Worm (Caenorhabditis elegans) whole organism, early embryonic: Measurements from ENCODE around the gene aakb-1.

ENCODE experiments used
- B0310.2 ChIP-seq: sonication (generic microtip); optimal IDR thresholded peaks from 2 replicates; lab custom pipeline; 2016; ENCODE audit warnings: mild to moderate bottlenecking, missing genetic modification characterization, missing compliant biosample characterization
- F13C5.2 ChIP-seq: sonication (generic microtip); optimal IDR thresholded peaks from 2 replicates; lab custom pipeline; 2017; ENCODE audit warnings: mild to moderate bottlenecking, missing genetic modification characterization, inconsistent platforms, missing compliant biosample characterization
- aly-1 ChIP-seq: sonication (generic microtip); optimal IDR thresholded peaks from 2 replicates; lab custom pipeline; 2016; ENCODE audit warnings: missing genetic modification characterization, missing compliant biosample characterization
- ama-1 ChIP-seq: fragments of 150-350 bp; optimal IDR thresholded peaks from 2 replicates; lab custom pipeline; 2014
- ceh-13 ChIP-seq: fragments of 200-800 bp; sonication (Bioruptor generic); optimal IDR thresholded peaks from 2 replicates; lab custom pipeline; 2018; ENCODE audit warnings: mild to moderate bottlenecking, missing genetic modification characterization, missing compliant biosample characterization
- ceh-36 ChIP-seq: sonication (generic microtip); optimal IDR thresholded peaks from 2 replicates; lab custom pipeline; 2016; ENCODE audit warnings: missing genetic modification characterization, inconsistent platforms, missing compliant biosample characterization
- ets-7 ChIP-seq: sonication (generic microtip); optimal IDR thresholded peaks from 2 replicates; lab custom pipeline; 2016; ENCODE audit warnings: missing genotype, missing genetic modification characterization, missing compliant biosample characterization
- flt-1 ChIP-seq: fragments of 200-800 bp; sonication (Bioruptor generic); IDR thresholded peaks from 2 replicates; pipeline ENCODE4 v1.3.6; 2022; ENCODE audit warnings: missing genetic modification characterization, missing compliant biosample characterization
- hmbx-1 ChIP-seq: sonication (generic microtip); optimal IDR thresholded peaks from 2 replicates; lab custom pipeline; 2016; ENCODE audit warnings: mild to moderate bottlenecking, missing genetic modification characterization, missing compliant biosample characterization
- hmg-4 ChIP-seq: fragments of 200-800 bp; sonication (Bioruptor generic); optimal IDR thresholded peaks from 2 replicates; lab custom pipeline; 2018; ENCODE audit warnings: mild to moderate bottlenecking, missing genetic modification characterization, missing compliant biosample characterization
- hnd-1 ChIP-seq: sonication (generic microtip); optimal IDR thresholded peaks from 2 replicates; lab custom pipeline; 2016; ENCODE audit warnings: missing genetic modification characterization, missing compliant biosample characterization
- pes-1 ChIP-seq: fragments of 200-800 bp; sonication (Bioruptor generic); IDR thresholded peaks from 2 replicates; pipeline ENCODE4 v1.3.6; 2022; ENCODE audit warnings: missing genetic modification reagents, missing genetic modification characterization, missing compliant biosample characterization
- scrt-1 ChIP-seq: fragments of 200-800 bp; sonication (Bioruptor generic); IDR thresholded peaks from 2 replicates; pipeline ENCODE4 v1.3.6; 2022; ENCODE audit warnings: missing genetic modification characterization, missing compliant biosample characterization
- sea-1 ChIP-seq: fragments of 200-800 bp; sonication (Bioruptor generic); conservative IDR thresholded peaks from 2 replicates; pipeline ENCODE4 v1.3.6; 2022; ENCODE audit warnings: missing genetic modification characterization, missing compliant biosample characterization
- tbx-11 ChIP-seq: fragments of 200-800 bp; sonication (Bioruptor generic); IDR thresholded peaks from 2 replicates; pipeline ENCODE4 v1.3.6; 2022; ENCODE audit warnings: missing genetic modification characterization, missing compliant biosample characterization
- tbx-37 ChIP-seq: fragments of 200-800 bp; sonication (Bioruptor generic); conservative IDR thresholded peaks from 2 replicates; pipeline ENCODE4 v1.3.6; 2022; ENCODE audit warnings: missing genetic modification reagents, missing genetic modification characterization, missing compliant biosample characterization
- tra-4 ChIP-seq: sonication (generic microtip); optimal IDR thresholded peaks from 2 replicates; lab custom pipeline; 2017; ENCODE audit warnings: missing genetic modification characterization, missing compliant biosample characterization

Gene aakb-1

DNA sequence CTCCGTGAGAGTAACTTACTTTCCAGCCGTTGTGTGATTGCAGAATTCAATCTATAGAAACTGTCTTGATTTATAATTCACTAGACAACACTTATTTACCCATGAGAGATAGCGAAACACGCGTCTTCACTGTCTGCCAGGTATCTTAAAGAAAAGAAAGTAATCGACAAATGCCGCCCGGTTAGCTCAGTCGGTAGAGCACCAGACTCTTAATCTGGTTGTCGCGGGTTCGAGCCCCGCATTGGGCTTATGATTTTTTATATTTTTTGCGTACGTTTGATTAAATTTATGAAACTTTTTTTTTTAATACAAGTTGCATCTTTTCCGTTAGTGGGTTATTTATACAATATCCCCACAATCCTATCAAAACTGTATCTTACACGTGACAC is 26.5 kb downstream of the aakb-1 start:
- TF ChIP-seq scrt-1 (GFP tag; lab: Robert Waterston, UW), result no peak
- no peak for TF ChIP-seq sea-1
- TF ChIP-seq ceh-13 (GFP tag; lab: Kevin White, UChicago), result no peak
- TF ChIP-seq aly-1 (tag; lab: Kevin White, UChicago), result no peak
- TF ChIP-seq tbx-37 (GFP tag; lab: Robert Waterston, UW), result no peak
- no peak for TF ChIP-seq F13C5.2 (tag; lab: Kevin White, UChicago)
- no peak for TF ChIP-seq hmbx-1 (tag; lab: Kevin White, UChicago)
- TF ChIP-seq tra-4 (tag; lab: Kevin White, UChicago), result no peak
- TF ChIP-seq flt-1 (GFP tag; lab: Robert Waterston, UW), result no peak
- TF ChIP-seq ama-1 (lab: Kevin White, UChicago), result no peak
- no peak for TF ChIP-seq ets-7 (tag; lab: Kevin White, UChicago)
- no peak for TF ChIP-seq ceh-36
- TF ChIP-seq pes-1, result no peak
- TF ChIP-seq hmg-4 (GFP tag; lab: Kevin White, UChicago), result no peak
- no peak for TF ChIP-seq hnd-1 (tag; lab: Kevin White, UChicago)
- TF ChIP-seq tbx-11 (GFP tag; lab: Robert Waterston, UW), result no peak

DNA sequence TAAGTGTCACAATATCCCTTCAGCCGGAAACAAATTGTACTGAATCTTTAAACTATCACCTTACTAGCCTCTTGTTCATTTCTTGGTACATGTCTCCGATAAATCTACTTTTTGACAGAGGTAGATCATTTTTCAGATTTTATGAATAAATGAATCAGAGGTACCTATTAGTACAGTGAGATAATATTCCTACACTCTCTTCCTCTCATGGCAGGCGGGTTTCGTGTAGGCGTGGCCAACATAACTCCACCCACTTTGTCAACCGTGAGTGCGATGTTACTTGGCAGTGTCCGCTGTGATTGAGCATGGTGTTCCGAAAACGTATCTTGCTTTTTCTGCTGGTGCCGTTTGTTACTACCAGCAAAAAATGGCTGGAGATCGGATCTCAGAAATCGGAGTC is 29.7 kb downstream of the aakb-1 start, which contains the start of gene F55F3.4:
Gene F55F3.4 (plus strand): TSS at position 301 of the 400 bp plus-strand sequence.
- TF ChIP-seq tra-4 (tag; lab: Kevin White, UChicago), result no peak

DNA sequence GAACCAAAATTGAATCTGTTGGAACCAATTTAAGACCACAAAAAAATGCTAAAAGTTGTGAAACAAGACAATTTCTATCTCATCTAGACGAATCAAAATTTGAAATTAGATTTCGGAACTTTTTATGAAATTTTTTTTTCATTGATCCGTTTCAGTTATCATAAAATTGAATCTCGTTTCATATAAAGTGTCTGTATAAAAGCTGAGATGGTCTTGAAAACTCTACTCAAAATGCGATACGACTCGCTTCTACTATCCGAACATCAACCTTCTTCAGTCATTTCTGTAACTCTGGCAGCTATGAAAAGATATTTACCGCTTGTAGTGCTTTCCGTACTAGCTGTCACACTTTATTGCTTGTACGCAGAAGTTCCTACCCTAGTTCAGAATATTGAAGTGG is 35.0 kb downstream of the aakb-1 start, which contains the start of gene ZK1086.3:
Gene ZK1086.3 (plus strand): TSS at position 301 of the 400 bp plus-strand sequence.
- TF ChIP-seq tra-4 (tag; lab: Kevin White, UChicago) (no peak), ceh-36 (no peak), aly-1 (tag; lab: Kevin White, UChicago) (no peak), tbx-11 (GFP tag; lab: Robert Waterston, UW) (no peak), ceh-13 (GFP tag; lab: Kevin White, UChicago) (no peak), ets-7 (tag; lab: Kevin White, UChicago) (no peak), hmbx-1 (tag; lab: Kevin White, UChicago) (no peak), ama-1 (lab: Kevin White, UChicago) (no peak), scrt-1 (GFP tag; lab: Robert Waterston, UW) (no peak), pes-1 (no peak), F13C5.2 (tag; lab: Kevin White, UChicago) (no peak), tbx-37 (GFP tag; lab: Robert Waterston, UW) (no peak), hmg-4 (GFP tag; lab: Kevin White, UChicago) (no peak), B0310.2 (tag; lab: Kevin White, UChicago) (no peak), hnd-1 (tag; lab: Kevin White, UChicago) (no peak), flt-1 (GFP tag; lab: Robert Waterston, UW) (no peak), sea-1 (no peak)

DNA sequence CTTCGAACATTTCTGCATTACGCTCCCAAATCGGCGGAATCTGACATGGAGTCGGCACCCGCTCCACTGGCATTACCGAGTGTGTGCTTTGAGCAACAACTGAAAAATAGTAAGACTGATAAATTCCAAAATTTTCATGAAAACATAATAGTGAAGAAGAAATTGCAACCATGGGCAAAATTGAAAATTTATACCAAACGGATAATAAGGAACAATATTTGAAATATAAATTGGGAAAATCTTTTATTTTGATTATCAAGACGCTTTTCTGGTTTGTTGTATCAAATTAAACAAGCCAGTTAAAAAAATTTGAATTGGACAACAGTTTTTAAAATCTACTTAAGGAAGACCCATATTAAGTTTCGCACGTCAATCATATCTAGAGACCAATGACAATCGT is 38.0 kb downstream of the aakb-1 start, which contains the start of gene ZK1086.2:
Gene ZK1086.2 (minus strand): TSS at position 101 of the 400 bp plus-strand sequence.
- TF ChIP-seq hmbx-1 (tag; lab: Kevin White, UChicago) (no peak), ets-7 (tag; lab: Kevin White, UChicago) (no peak), sea-1 (no peak), hnd-1 (tag; lab: Kevin White, UChicago) (no peak), ceh-13 (GFP tag; lab: Kevin White, UChicago) (no peak), flt-1 (GFP tag; lab: Robert Waterston, UW) (no peak), B0310.2 (tag; lab: Kevin White, UChicago) (no peak), tbx-37 (GFP tag; lab: Robert Waterston, UW) (no peak), aly-1 (tag; lab: Kevin White, UChicago) (no peak)

DNA sequence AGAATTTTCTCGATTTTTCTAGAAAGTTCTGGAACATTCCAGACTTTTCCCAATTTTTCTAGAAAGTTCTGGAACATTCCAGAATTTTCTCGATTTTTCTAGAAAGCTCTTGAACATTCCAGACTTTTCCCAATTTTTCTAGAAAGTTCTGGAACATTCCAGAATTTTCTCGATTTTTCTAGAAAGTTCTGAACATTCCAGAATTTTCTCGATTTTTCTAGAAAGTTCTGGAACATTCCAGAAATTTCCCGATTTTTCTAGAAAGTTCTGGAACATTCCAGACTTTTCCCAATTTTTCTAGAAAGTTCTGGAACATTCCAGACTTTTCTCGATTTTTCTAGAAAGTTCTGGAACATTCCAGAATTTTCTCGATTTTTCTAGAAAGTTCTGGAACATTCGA is 39.8 kb downstream of the aakb-1 start:
- peak; percentile 36; the same call in 1 of the 2 replicates for TF ChIP-seq pes-1

DNA sequence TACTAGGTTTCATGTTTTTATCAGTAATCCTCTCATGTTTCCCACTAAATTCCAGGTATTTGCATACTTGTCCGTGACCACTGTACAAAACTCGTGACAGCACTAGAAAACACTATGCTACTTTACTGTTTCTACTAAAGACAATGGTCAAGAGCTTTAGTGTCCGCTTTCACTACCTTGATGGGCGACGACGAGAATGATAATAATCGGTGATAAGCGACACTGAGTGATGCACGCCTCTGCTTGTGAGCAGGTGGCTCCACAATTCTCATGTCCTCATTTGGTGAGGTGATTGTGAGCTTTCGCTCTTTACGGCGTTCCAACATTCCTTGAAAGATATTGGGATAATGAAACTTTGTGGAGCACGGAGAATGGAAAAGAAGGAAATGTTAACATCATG is 47.7 kb downstream of the aakb-1 start:
- TF ChIP-seq hnd-1 (tag; lab: Kevin White, UChicago) (no peak), flt-1 (GFP tag; lab: Robert Waterston, UW) (no peak), aly-1 (tag; lab: Kevin White, UChicago) (no peak), F13C5.2 (tag; lab: Kevin White, UChicago) (no peak), pes-1 (no peak), tbx-37 (GFP tag; lab: Robert Waterston, UW) (no peak), tra-4 (tag; lab: Kevin White, UChicago) (no peak), ets-7 (tag; lab: Kevin White, UChicago) (no peak), ceh-13 (GFP tag; lab: Kevin White, UChicago) (no peak), tbx-11 (GFP tag; lab: Robert Waterston, UW) (no peak), scrt-1 (GFP tag; lab: Robert Waterston, UW) (no peak), hmg-4 (GFP tag; lab: Kevin White, UChicago) (no peak), sea-1 (no peak), ama-1 (lab: Kevin White, UChicago) (no peak), ceh-36 (no peak), B0310.2 (tag; lab: Kevin White, UChicago) (no peak)
